Worm (Caenorhabditis elegans) whole organism, late embryonic: Measurements from ENCODE around the gene Y75B12B.1.

ENCODE experiments used
- K02D7.2 ChIP-seq: sonication (generic microtip); optimal IDR thresholded peaks from 2 replicates; lab custom pipeline; 2017; ENCODE audit warnings: mild to moderate bottlenecking, missing genetic modification characterization, missing compliant biosample characterization
- Y22D7AL.16 ChIP-seq: sonication (generic microtip); optimal IDR thresholded peaks from 2 replicates; lab custom pipeline; 2016; ENCODE audit warnings: missing genetic modification characterization, missing compliant biosample characterization
- ceh-14 ChIP-seq: sonication (generic microtip); optimal IDR thresholded peaks from 2 replicates; lab custom pipeline; 2016; ENCODE audit warnings: missing genotype, missing genetic modification characterization, missing compliant biosample characterization
- ceh-18 ChIP-seq: sonication (generic microtip); optimal IDR thresholded peaks from 2 replicates; lab custom pipeline; 2016; ENCODE audit warnings: missing genetic modification characterization, missing compliant biosample characterization
- ceh-2 ChIP-seq: sonication (generic microtip); optimal IDR thresholded peaks from 2 replicates; lab custom pipeline; 2016; ENCODE audit warnings: missing genotype, missing genetic modification characterization, missing compliant biosample characterization
- ceh-22 ChIP-seq: sonication (generic microtip); optimal IDR thresholded peaks from 2 replicates; lab custom pipeline; 2017; ENCODE audit warnings: missing biosample characterization, missing genetic modification characterization
- ceh-30 ChIP-seq: fragments of 150-350 bp; optimal IDR thresholded peaks from 2 replicates; lab custom pipeline; 2014; ENCODE audit warnings: missing biosample characterization, missing genetic modification characterization
- ceh-31 ChIP-seq: sonication (generic microtip); optimal IDR thresholded peaks from 2 replicates; lab custom pipeline; 2016; ENCODE audit warnings: missing genetic modification characterization, missing compliant biosample characterization
- ceh-45 ChIP-seq: fragments of 200-800 bp; sonication (Bioruptor generic); IDR thresholded peaks from 2 replicates; pipeline ENCODE4 v1.3.6; 2022; ENCODE audit warnings: missing genetic modification reagents, missing genetic modification characterization, missing compliant biosample characterization
- ceh-9 ChIP-seq: sonication (generic microtip); optimal IDR thresholded peaks from 2 replicates; lab custom pipeline; 2016; ENCODE audit warnings: mild to moderate bottlenecking, missing genetic modification characterization, inconsistent platforms, missing compliant biosample characterization
- eyg-1 ChIP-seq: sonication (generic microtip); optimal IDR thresholded peaks from 2 replicates; lab custom pipeline; 2016; ENCODE audit warnings: missing genotype, missing genetic modification characterization, missing compliant biosample characterization
- fkh-6 ChIP-seq: sonication (generic microtip); optimal IDR thresholded peaks from 2 replicates; lab custom pipeline; 2016; ENCODE audit warnings: missing genetic modification characterization, missing compliant biosample characterization
- hlh-13 ChIP-seq: fragments of 200-800 bp; sonication (Bioruptor generic); optimal IDR thresholded peaks from 2 replicates; lab custom pipeline; 2018; ENCODE audit warnings: mild to moderate bottlenecking, missing genetic modification characterization, missing compliant biosample characterization
- hlh-15 ChIP-seq: sonication (generic microtip); optimal IDR thresholded peaks from 2 replicates; lab custom pipeline; 2016; ENCODE audit warnings: missing genetic modification characterization, missing compliant biosample characterization
- hlh-8 ChIP-seq: sonication (generic microtip); optimal IDR thresholded peaks from 2 replicates; lab custom pipeline; 2016; ENCODE audit warnings: missing genotype, missing genetic modification characterization, missing compliant biosample characterization
- lin-11 ChIP-seq: fragments of 200-800 bp; sonication (Bioruptor generic); optimal IDR thresholded peaks from 2 replicates; lab custom pipeline; 2018; ENCODE audit warnings: mild to moderate bottlenecking, missing genetic modification characterization, missing compliant biosample characterization
- mec-3 ChIP-seq: sonication (generic microtip); optimal IDR thresholded peaks from 2 replicates; lab custom pipeline; 2016; ENCODE audit warnings: borderline replicate concordance, missing genetic modification characterization, missing compliant biosample characterization
- nfya-1 ChIP-seq: sonication (generic microtip); optimal IDR thresholded peaks from 2 replicates; lab custom pipeline; 2017; ENCODE audit warnings: missing genetic modification characterization, mild to moderate bottlenecking, missing compliant biosample characterization, antibody characterized with exemption, moderate library complexity
- nhr-232 ChIP-seq: sonication (generic microtip); optimal IDR thresholded peaks from 2 replicates; lab custom pipeline; 2016; ENCODE audit warnings: missing genetic modification characterization, missing compliant biosample characterization
- odd-2 ChIP-seq: sonication (generic microtip); optimal IDR thresholded peaks from 2 replicates; lab custom pipeline; 2017; ENCODE audit warnings: antibody characterized with exemption, mild to moderate bottlenecking, missing genetic modification characterization, missing compliant biosample characterization
- pat-9 ChIP-seq: fragments of 200-800 bp; sonication (Bioruptor generic); optimal IDR thresholded peaks from 2 replicates; lab custom pipeline; 2018; ENCODE audit warnings: mild to moderate bottlenecking, missing genetic modification characterization, moderate library complexity, missing compliant biosample characterization
- pax-1 ChIP-seq: fragments of 150-350 bp; optimal IDR thresholded peaks from 2 replicates; lab custom pipeline; 2014; ENCODE audit warnings: missing biosample characterization, missing genetic modification characterization
- pros-1 ChIP-seq: fragments of 150-350 bp; optimal IDR thresholded peaks from 2 replicates; lab custom pipeline; 2014; ENCODE audit warnings: missing biosample characterization, missing genetic modification reagents, missing genetic modification characterization
- rnt-1 ChIP-seq: sonication (generic microtip); optimal IDR thresholded peaks from 2 replicates; lab custom pipeline; 2016; ENCODE audit warnings: missing genetic modification characterization, missing compliant biosample characterization
- sox-4 ChIP-seq: sonication (generic microtip); optimal IDR thresholded peaks from 2 replicates; lab custom pipeline; 2017; ENCODE audit warnings: mild to moderate bottlenecking, missing genetic modification characterization, inconsistent platforms, missing compliant biosample characterization
- syd-9 ChIP-seq: sonication (generic microtip); optimal IDR thresholded peaks from 2 replicates; lab custom pipeline; 2016; ENCODE audit warnings: mild to moderate bottlenecking, missing genetic modification characterization, moderate library complexity, missing compliant biosample characterization
- tbx-7 ChIP-seq: sonication (generic microtip); optimal IDR thresholded peaks from 2 replicates; lab custom pipeline; 2016; ENCODE audit warnings: missing genotype, missing genetic modification characterization, missing compliant biosample characterization
- ttx-3 ChIP-seq: sonication (generic microtip); optimal IDR thresholded peaks from 2 replicates; lab custom pipeline; 2016; ENCODE audit warnings: missing genetic modification reagents, missing genetic modification characterization, missing compliant biosample characterization
- unc-55 ChIP-seq: sonication (generic microtip); optimal IDR thresholded peaks from 2 replicates; lab custom pipeline; 2017; ENCODE audit warnings: missing biosample characterization, missing genetic modification reagents, missing genetic modification characterization
- zip-5 ChIP-seq: sonication (generic microtip); optimal IDR thresholded peaks from 2 replicates; lab custom pipeline; 2016; ENCODE audit warnings: missing genetic modification characterization, missing compliant biosample characterization
- ztf-16 ChIP-seq: sonication (generic microtip); optimal IDR thresholded peaks from 2 replicates; lab custom pipeline; 2017; ENCODE audit warnings: missing genetic modification characterization, missing compliant biosample characterization

Y75B12B.1 gene

ce11 chrV:15143798-15144197 is 40.7 kb upstream of the Y75B12B.1 start, which contains the start of gene K08F9.4:
Gene K08F9.4, plus strand, starts transcription at chrV:15144019.
- peak; percentile 54 for TF ChIP-seq pax-1 (tag; lab: Kevin White, UChicago)
- TF ChIP-seq ceh-45 (GFP tag; lab: Robert Waterston, UW) = no peak
- TF ChIP-seq ceh-31 = peak; percentile 16

ce11 chrV:15147776-15148175 is 36.7 kb upstream of the Y75B12B.1 start, which contains the start of gene T09F5.20:
Gene T09F5.20, minus strand, starts transcription at chrV:15147876.
- TF ChIP-seq K02D7.2 (tag; lab: Kevin White, UChicago) (no peak), fkh-6 (tag; lab: Kevin White, UChicago) (no peak), eyg-1 (tag; lab: Kevin White, UChicago) (no peak), lin-11 (tag; lab: Kevin White, UChicago) (no peak), ceh-30 (tag; lab: Kevin White, UChicago) (no peak), ceh-18 (tag; lab: Kevin White, UChicago) (no peak), ztf-16 (tag; lab: Kevin White, UChicago) (no peak), Y22D7AL.16 (tag; lab: Kevin White, UChicago) (no peak), hlh-15 (tag; lab: Kevin White, UChicago) (no peak), zip-5 (no peak), hlh-13 (GFP tag; lab: Kevin White, UChicago) (no peak), pros-1 (no peak), tbx-7 (tag; lab: Kevin White, UChicago) (no peak), ttx-3 (tag; lab: Kevin White, UChicago) (no peak), sox-4 (no peak)

ce11 chrV:15148800-15149199 is 35.7 kb upstream of the Y75B12B.1 start, which contains the start of gene T09F5.1:
Gene T09F5.1, plus strand, starts transcription at chrV:15149100.
- TF ChIP-seq ceh-45 (GFP tag; lab: Robert Waterston, UW) (no peak), pros-1 (no peak), rnt-1 (tag; lab: Kevin White, UChicago) (peak; percentile 5)

- TF ChIP-seq hlh-8 (tag; lab: Kevin White, UChicago) (no peak), nfya-1 (tag; lab: Kevin White, UChicago) (peak; percentile 69), ceh-30 (tag; lab: Kevin White, UChicago) (no peak)
Measured at ce11 chrV:15150176-15150575, 34.3 kb upstream of the Y75B12B.1 start.

ce11 chrV:15150661-15151060 is 33.8 kb upstream of the Y75B12B.1 start, which contains the start of gene T09F5.2:
Gene T09F5.2, plus strand, starts transcription at chrV:15150961.
- TF ChIP-seq nhr-232 (no peak), pat-9 (tag; lab: Kevin White, UChicago) (no peak), ceh-14 (tag; lab: Kevin White, UChicago) (no peak)

- no peak for TF ChIP-seq ceh-22 (tag; lab: Kevin White, UChicago)
- no peak for TF ChIP-seq ztf-16 (tag; lab: Kevin White, UChicago)
- TF ChIP-seq unc-55 (GFP tag; lab: Kevin White, UChicago) = no peak
- no peak for TF ChIP-seq K02D7.2 (tag; lab: Kevin White, UChicago)
- no peak for TF ChIP-seq pat-9 (tag; lab: Kevin White, UChicago)
- no peak for TF ChIP-seq hlh-15 (tag; lab: Kevin White, UChicago)
- no peak for TF ChIP-seq syd-9 (tag; lab: Kevin White, UChicago)
- TF ChIP-seq ceh-9 (tag; lab: Kevin White, UChicago) = no peak
- TF ChIP-seq eyg-1 (tag; lab: Kevin White, UChicago) = no peak
- no peak for TF ChIP-seq odd-2 (tag; lab: Kevin White, UChicago)
- no peak for TF ChIP-seq rnt-1 (tag; lab: Kevin White, UChicago)
- TF ChIP-seq ceh-2 (tag; lab: Kevin White, UChicago) = no peak
- TF ChIP-seq mec-3 = no peak
- TF ChIP-seq, all 69 proteins: peak for 0
Measured at ce11 chrV:15152010-15152409, 32.5 kb upstream of the Y75B12B.1 start.
